Worm (Caenorhabditis elegans) whole organism, L4/young adult: ENCODE measurements around the gene F14D7.9.

Source experiments
- dao-5 ChIP-seq: sonication (generic microtip); optimal IDR thresholded peaks from 2 replicates; lab custom pipeline; 2016; ENCODE audit warnings: missing genotype, missing genetic modification characterization, moderate library complexity, missing compliant biosample characterization
- him-1 ChIP-seq: sonication (generic microtip); optimal IDR thresholded peaks from 2 replicates; lab custom pipeline; 2016; ENCODE audit warnings: missing genotype, missing genetic modification reagents, missing genetic modification characterization, missing compliant biosample characterization

DNA sequence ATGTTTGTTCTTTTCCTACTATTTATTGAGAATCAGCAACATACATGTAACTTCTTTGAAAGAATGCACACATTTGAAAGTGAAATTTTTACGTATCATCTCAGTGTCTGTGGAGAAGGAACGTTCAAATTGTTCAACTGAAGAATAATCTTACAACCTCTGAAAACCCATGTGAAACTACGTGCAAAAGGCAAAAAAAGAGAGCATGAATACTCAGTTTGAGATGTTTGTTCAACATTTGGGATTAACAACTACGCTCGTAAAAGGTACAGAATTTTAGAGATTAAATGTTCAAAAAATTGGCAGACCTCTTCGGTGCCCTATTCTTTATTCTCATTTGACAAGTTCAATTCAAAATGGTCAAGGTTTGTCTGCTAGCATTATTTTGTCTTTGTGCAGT lies 42.5 kb upstream of the F14D7.9 start, which contains the start of gene K02E11.5:
- TF ChIP-seq dao-5 (tag; lab: Kevin White, UChicago) (no peak), him-1 (no peak)
